Worm (Caenorhabditis elegans) whole organism, L4/young adult: ENCODE results near the gene gcp-2.1.
"Not testable (repeated sequence)": the region's sequence is repeated elsewhere in the genome, so short reads cannot be mapped to it uniquely, and the experiment has no call there.

Experiments
- dao-5 ChIP-seq: sonication (generic microtip); optimal IDR thresholded peaks from 2 replicates; lab custom pipeline; 2016; ENCODE audit warnings: missing genotype, missing genetic modification characterization, moderate library complexity, missing compliant biosample characterization
- him-1 ChIP-seq: sonication (generic microtip); optimal IDR thresholded peaks from 2 replicates; lab custom pipeline; 2016; ENCODE audit warnings: missing genotype, missing genetic modification reagents, missing genetic modification characterization, missing compliant biosample characterization

DNA sequence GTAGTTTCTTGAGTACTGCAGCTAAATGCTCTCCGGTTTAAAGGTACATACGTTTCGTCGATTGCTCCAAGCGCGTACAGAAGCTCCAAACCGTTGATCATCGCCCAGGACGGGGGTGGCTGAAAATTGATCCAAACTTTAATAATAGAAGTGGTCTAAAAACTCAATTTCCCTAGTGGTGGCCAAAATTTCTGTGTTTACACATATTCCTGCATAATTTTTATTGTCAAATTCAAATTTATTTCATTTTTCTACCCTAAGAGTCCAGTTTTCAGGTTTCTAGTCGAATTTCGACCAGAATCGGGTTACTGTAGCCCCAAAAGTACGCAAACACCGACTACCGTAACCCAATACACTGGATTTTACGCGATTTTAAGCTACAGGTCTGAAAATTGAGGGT lies 27.7 kb upstream of the gcp-2.1 start, which contains the start of gene Y108F1.5:
- TF ChIP-seq dao-5; him-1 (tag; lab: Kevin White, UChicago): not testable (repeated sequence)
